Worm (Caenorhabditis elegans): Measurements from ENCODE around the gene F35A5.2.

DNA sequence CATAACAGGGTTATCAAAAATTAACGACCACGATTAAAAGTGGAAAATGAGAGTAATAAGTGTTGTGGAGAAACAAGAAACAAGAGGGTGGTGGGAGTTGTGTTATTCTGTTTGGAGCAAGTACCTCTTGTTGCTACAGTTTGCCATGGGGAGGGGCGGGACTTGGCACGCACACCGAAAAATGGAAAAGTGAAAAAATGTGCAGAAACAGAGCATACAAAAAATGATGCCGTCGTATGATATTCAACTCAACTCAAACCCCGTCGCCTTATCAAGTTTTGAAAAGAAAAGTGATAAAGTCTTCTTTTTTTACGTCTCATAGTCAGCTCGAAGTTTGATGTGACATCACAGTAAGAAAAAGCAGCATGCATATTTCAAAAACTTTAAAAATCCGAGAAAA is 15.7 kb downstream of the F35A5.2 start:
- TF ChIP-seq elt-3 (tag; optimal IDR thresholded peaks at IDR 0.05) (no peak), elt-1 (tag; optimal IDR thresholded peaks at IDR 0.05; ENCODE audit: borderline replicate concordance, insufficient read depth) (no peak), snpc-4 (tag; optimal IDR thresholded peaks at IDR 0.05) (no peak), cnd-1 (tag; optimal IDR thresholded peaks at IDR 0.05) (no peak), pha-4 (tag; optimal IDR thresholded peaks at IDR 0.05) (no peak), mep-1 (tag; optimal IDR thresholded peaks at IDR 0.05) (no peak), unc-62 (GFP tag; optimal IDR thresholded peaks at IDR 0.05) (no peak), unc-39 (tag; optimal IDR thresholded peaks at IDR 0.05) (no peak), ceh-39 (tag; optimal IDR thresholded peaks at IDR 0.05) (no peak), nhr-76 (tag; optimal IDR thresholded peaks at IDR 0.05) (no peak), ztf-11 (tag; optimal IDR thresholded peaks at IDR 0.05) (no peak)

All from whole organism, mixed stage, embryonic.